Worm (Caenorhabditis elegans): ENCODE data around the gene F54C9.7.

F54C9.7 gene

DNA sequence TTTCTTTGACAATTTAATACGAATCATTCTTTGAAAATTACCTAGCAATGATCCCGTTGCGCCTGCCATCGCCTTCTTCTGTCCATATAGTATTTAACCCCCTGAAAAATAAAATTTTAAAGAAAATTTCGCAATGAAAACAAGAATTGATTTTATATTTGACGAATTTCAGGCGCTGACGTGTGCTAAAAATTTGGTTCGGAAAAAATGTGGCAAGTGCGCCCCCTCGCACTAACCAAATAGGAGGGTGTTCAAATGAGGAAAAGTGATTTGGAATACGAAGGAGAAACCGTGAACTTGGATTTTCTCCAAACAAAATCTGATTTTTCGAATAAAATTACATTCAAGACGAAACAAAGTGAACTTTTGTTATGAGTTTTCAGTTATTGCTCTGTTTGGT, 7.1 kb upstream of the F54C9.7 start, which contains the start of gene stc-1:
stc-1 (minus strand) TSS at position 101 of the 400 bp plus-strand sequence.
- TF ChIP-seq hnd-1 (tag; optimal IDR thresholded peaks at IDR 0.05): no peak
- no peak for TF ChIP-seq pes-1 (GFP tag; IDR thresholded peaks at IDR 0.05)
- no peak for TF ChIP-seq tbx-11 (GFP tag; IDR thresholded peaks at IDR 0.05)
- no peak for TF ChIP-seq scrt-1 (GFP tag; IDR thresholded peaks at IDR 0.05)

DNA sequence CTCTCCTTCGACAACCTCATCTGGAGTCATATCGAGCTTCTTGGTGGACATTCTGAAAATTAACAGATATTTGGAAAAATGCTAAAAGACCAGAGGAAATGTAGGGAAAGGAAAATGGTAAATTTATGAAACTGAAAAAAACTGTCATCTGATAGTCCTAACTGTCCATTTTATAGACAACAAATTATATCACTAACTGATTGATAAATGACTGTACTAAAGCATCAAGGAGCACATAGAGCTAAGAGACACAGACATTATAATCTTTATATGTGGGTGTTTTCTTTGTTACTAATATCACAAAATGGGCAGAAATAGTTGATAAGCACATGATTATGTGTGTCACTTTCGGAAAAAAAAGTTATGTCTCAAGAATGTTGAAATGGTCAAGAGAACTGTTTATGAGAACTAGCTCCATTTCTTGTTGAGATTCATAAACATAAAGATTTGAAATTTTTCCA, 6.3 kb upstream of the F54C9.7 start, which contains the start of gene F54C9.3:
F54C9.3 (minus strand) TSS at position 51 of the 461 bp plus-strand sequence.
- TF ChIP-seq B0310.2 (tag; optimal IDR thresholded peaks at IDR 0.05) (no peak), aly-1 (tag; optimal IDR thresholded peaks at IDR 0.05) (no peak), tbx-37 (GFP tag; conservative IDR thresholded peaks at IDR 0.05) (no peak), ets-7 (tag; optimal IDR thresholded peaks at IDR 0.05) (no peak), sea-1 (GFP tag; conservative IDR thresholded peaks at IDR 0.05) (no peak), hmg-4 (GFP tag; optimal IDR thresholded peaks at IDR 0.05) (no peak), hnd-1 (tag; optimal IDR thresholded peaks at IDR 0.05) (no peak), F13C5.2 (tag; optimal IDR thresholded peaks at IDR 0.05) (no peak), ama-1 (optimal IDR thresholded peaks at IDR 0.05) (no peak), pes-1 (GFP tag; IDR thresholded peaks at IDR 0.05) (no peak), tbx-11 (GFP tag; IDR thresholded peaks at IDR 0.05) (no peak), scrt-1 (GFP tag; IDR thresholded peaks at IDR 0.05) (no peak), tra-4 (tag; optimal IDR thresholded peaks at IDR 0.05) (no peak), ceh-13 (GFP tag; optimal IDR thresholded peaks at IDR 0.05) (no peak), flt-1 (GFP tag; IDR thresholded peaks at IDR 0.05) (no peak), ceh-36 (tag; optimal IDR thresholded peaks at IDR 0.05) (no peak), hmbx-1 (tag; optimal IDR thresholded peaks at IDR 0.05) (no peak)

ce11 chrII:8568234-8568969, 4.7 kb upstream of the F54C9.7 start:
- TF ChIP-seq scrt-1 (GFP tag; IDR thresholded peaks at IDR 0.05) (no peak), sea-1 (GFP tag; conservative IDR thresholded peaks at IDR 0.05) (0 out of 2 replicates have a peak, but pooled peaks have one; percentile 30)

- TF ChIP-seq tbx-11 (GFP tag; IDR thresholded peaks at IDR 0.05): no peak
- peak; percentile 38; the same call in 1 of the 2 replicates for TF ChIP-seq flt-1 (GFP tag; IDR thresholded peaks at IDR 0.05)
- peak; percentile 39 for TF ChIP-seq hmg-4 (GFP tag; optimal IDR thresholded peaks at IDR 0.05)
- peak; percentile 73 for TF ChIP-seq F13C5.2 (tag; optimal IDR thresholded peaks at IDR 0.05)
- no peak for TF ChIP-seq pes-1 (GFP tag; IDR thresholded peaks at IDR 0.05)
- no peak for TF ChIP-seq ceh-13 (GFP tag; optimal IDR thresholded peaks at IDR 0.05)
- no peak for TF ChIP-seq scrt-1 (GFP tag; IDR thresholded peaks at IDR 0.05)
These were observed 3.8 kb upstream of the F54C9.7 start, which contains the start of the genes col-38 and rpl-5 for ce11 chrII:8569038-8569977. col-38 (minus strand) TSS chrII:8569088. rpl-5 (plus strand) TSS chrII:8569927.

- TF ChIP-seq ceh-36 (tag; optimal IDR thresholded peaks at IDR 0.05) (no peak), hnd-1 (tag; optimal IDR thresholded peaks at IDR 0.05) (no peak), ama-1 (optimal IDR thresholded peaks at IDR 0.05) (no peak), sea-1 (GFP tag; conservative IDR thresholded peaks at IDR 0.05) (no peak), B0310.2 (tag; optimal IDR thresholded peaks at IDR 0.05) (no peak), hmg-4 (GFP tag; optimal IDR thresholded peaks at IDR 0.05) (no peak), ceh-13 (GFP tag; optimal IDR thresholded peaks at IDR 0.05) (no peak), tra-4 (tag; optimal IDR thresholded peaks at IDR 0.05) (no peak), tbx-11 (GFP tag; IDR thresholded peaks at IDR 0.05) (no peak), tbx-37 (GFP tag; conservative IDR thresholded peaks at IDR 0.05) (no peak), aly-1 (tag; optimal IDR thresholded peaks at IDR 0.05) (no peak), pes-1 (GFP tag; IDR thresholded peaks at IDR 0.05) (no peak), hmbx-1 (tag; optimal IDR thresholded peaks at IDR 0.05) (no peak), scrt-1 (GFP tag; IDR thresholded peaks at IDR 0.05) (no peak)
These were observed 2.2 kb upstream of the F54C9.7 start, which contains the start of gene bcs-1 for ce11 chrII:8570977-8571376. bcs-1 (plus strand) TSS chrII:8571085.

ce11 chrII:8575184-8575583, 2.0 kb downstream of the F54C9.7 start, which contains the start of gene puf-5:
puf-5 (plus strand) TSS chrII:8575541.
- TF ChIP-seq ama-1 (optimal IDR thresholded peaks at IDR 0.05): no peak
- no peak for TF ChIP-seq F13C5.2 (tag; optimal IDR thresholded peaks at IDR 0.05)
- no peak for TF ChIP-seq tbx-37 (GFP tag; conservative IDR thresholded peaks at IDR 0.05)
- no peak for TF ChIP-seq ceh-13 (GFP tag; optimal IDR thresholded peaks at IDR 0.05)
- no peak for TF ChIP-seq hmbx-1 (tag; optimal IDR thresholded peaks at IDR 0.05)
- no peak for TF ChIP-seq tra-4 (tag; optimal IDR thresholded peaks at IDR 0.05)
- TF ChIP-seq hmg-4 (GFP tag; optimal IDR thresholded peaks at IDR 0.05): no peak
- TF ChIP-seq B0310.2 (tag; optimal IDR thresholded peaks at IDR 0.05): no peak
- TF ChIP-seq aly-1 (tag; optimal IDR thresholded peaks at IDR 0.05): no peak
- TF ChIP-seq ceh-36 (tag; optimal IDR thresholded peaks at IDR 0.05): no peak
- TF ChIP-seq ets-7 (tag; optimal IDR thresholded peaks at IDR 0.05): no peak
- no peak for TF ChIP-seq pes-1 (GFP tag; IDR thresholded peaks at IDR 0.05)
- no peak for TF ChIP-seq tbx-11 (GFP tag; IDR thresholded peaks at IDR 0.05)
- TF ChIP-seq flt-1 (GFP tag; IDR thresholded peaks at IDR 0.05): no peak
- TF ChIP-seq hnd-1 (tag; optimal IDR thresholded peaks at IDR 0.05): no peak
- no peak for TF ChIP-seq scrt-1 (GFP tag; IDR thresholded peaks at IDR 0.05)
